Worm (Caenorhabditis elegans): ENCODE data around the gene bbs-2.

- no peak for TF ChIP-seq aha-1 (tag)
- no peak for TF ChIP-seq tra-1 (GFP tag; IDR thresholded peaks at IDR 0.05)
- no peak for TF ChIP-seq ceh-82 (tag; optimal IDR thresholded peaks at IDR 0.05)
- no peak for TF ChIP-seq lin-39 (tag; optimal IDR thresholded peaks at IDR 0.05)
- no peak for TF ChIP-seq nhr-102 (tag; optimal IDR thresholded peaks at IDR 0.05)
- TF ChIP-seq mxl-2 (GFP tag; conservative IDR thresholded peaks at IDR 0.05), result no peak
- no peak for TF ChIP-seq lsy-2 (tag; optimal IDR thresholded peaks at IDR 0.05)
- TF ChIP-seq hmg-1.1 (GFP tag; IDR thresholded peaks at IDR 0.05), result no peak
Observed at ce11 chrIV:7897443-7897842, 36.4 kb upstream of the bbs-2 start, which contains the start of gene ilys-4.
